Worm (Caenorhabditis elegans) whole organism, L2 larva: ENCODE data around the gene sqv-7.

Experiments used
- ceh-82 ChIP-seq: fragments of 150-350 bp; optimal IDR thresholded peaks from 2 replicates; lab custom pipeline; 2014; ENCODE audit warnings: missing biosample characterization, missing genetic modification characterization
- lsy-2 ChIP-seq, 2 experiments: fragments of 150-350 bp in 1 of 2; sonication (generic microtip) in 1 of 2; optimal IDR thresholded peaks; 2 replicates each; lab custom pipeline; 2014 to 2017; ENCODE audit warnings: missing biosample characterization in 2 of 2, missing genetic modification characterization in 2 of 2
- nhr-11 ChIP-seq: fragments of 150-350 bp; optimal IDR thresholded peaks from 2 replicates; lab custom pipeline; 2014; ENCODE audit warnings: missing biosample characterization, missing genetic modification characterization
- nhr-25 ChIP-seq: fragments of 150-350 bp; sonication (generic microtip); optimal IDR thresholded peaks from 3 replicates; lab custom pipeline; 2014; ENCODE audit warnings: missing biosample characterization, missing genetic modification characterization
- unc-39 ChIP-seq: fragments of 150-350 bp; optimal IDR thresholded peaks from 2 replicates; lab custom pipeline; 2014; ENCODE audit warnings: missing biosample characterization, missing genetic modification characterization

DNA sequence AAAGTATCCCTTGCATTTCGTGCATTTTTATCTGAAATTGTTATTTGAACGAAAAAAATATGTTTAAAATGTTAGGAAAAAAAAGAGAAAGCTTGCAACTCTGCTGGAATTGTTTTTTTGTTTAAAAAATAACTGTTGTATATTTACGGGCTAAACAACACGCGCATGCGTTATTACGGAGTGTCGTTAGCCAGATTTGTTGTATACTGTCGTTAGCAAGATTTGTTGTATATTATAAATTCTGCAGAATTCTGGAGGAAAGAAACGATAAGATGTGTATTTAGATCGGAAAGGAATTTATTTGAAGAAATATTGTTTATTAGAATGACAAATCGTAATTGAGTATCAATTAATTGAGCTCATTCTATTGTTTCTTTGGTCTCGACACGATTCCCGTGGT is 44.9 kb downstream of the sqv-7 start, which contains the start of gene eif-2Bgamma:
- TF ChIP-seq nhr-25 (tag; lab: Kevin White, UChicago) (no peak), unc-39 (tag; lab: Kevin White, UChicago) (no peak), lsy-2 (tag; optimal IDR thresholded peaks at IDR 0.05; lab: Kevin White, UChicago) (peak in 1 of 2 experiments; percentile 71), nhr-11 (tag; lab: Kevin White, UChicago) (no peak), ceh-82 (no peak)
